Worm (Caenorhabditis elegans) whole organism, young adult: ENCODE measurements around the gene kap-1.

ENCODE experiments used
- B0019.2 ChIP-seq: fragments of 200-800 bp; sonication (Bioruptor generic); conservative IDR thresholded peaks from 2 replicates; pipeline ENCODE4 v1.3.6; 2022; ENCODE audit warnings: missing genetic modification reagents, missing genetic modification characterization, missing compliant biosample characterization
- B0035.1 ChIP-seq: sonication (generic microtip); optimal IDR thresholded peaks from 2 replicates; lab custom pipeline; 2016; ENCODE audit warnings: missing genetic modification characterization, mild to moderate bottlenecking, missing compliant biosample characterization, missing genotype, missing genetic modification reagents
- B0336.3 ChIP-seq: fragments of 200-800 bp; sonication (Bioruptor generic); IDR thresholded peaks from 2 replicates; pipeline ENCODE4 v1.3.6; 2022; ENCODE audit warnings: missing genetic modification characterization, missing compliant biosample characterization
- C06A6.2 ChIP-seq: fragments of 200-800 bp; sonication (Bioruptor generic); conservative IDR thresholded peaks from 2 replicates; pipeline ENCODE4 v1.3.6; 2022; ENCODE audit warnings: missing genetic modification characterization, missing compliant biosample characterization
- C17E4.6 ChIP-seq: fragments of 200-800 bp; sonication (Bioruptor generic); IDR thresholded peaks from 2 replicates; pipeline ENCODE4 v1.3.6; 2022; ENCODE audit warnings: missing genetic modification reagents, missing genetic modification characterization, missing compliant biosample characterization
- F37B4.10 ChIP-seq: fragments of 200-800 bp; sonication (Bioruptor generic); IDR thresholded peaks from 2 replicates; pipeline ENCODE4 v1.3.6; 2022; ENCODE audit warnings: missing genetic modification characterization, missing compliant biosample characterization
- F39B2.1 ChIP-seq: fragments of 200-800 bp; sonication (Bioruptor generic); IDR thresholded peaks from 2 replicates; pipeline ENCODE4 v1.3.6; 2022; ENCODE audit warnings: missing genetic modification reagents, missing genetic modification characterization, missing compliant biosample characterization
- F52B5.7 ChIP-seq: sonication (generic microtip); optimal IDR thresholded peaks from 2 replicates; lab custom pipeline; 2016; ENCODE audit warnings: mild to moderate bottlenecking, missing genetic modification characterization, missing compliant biosample characterization
- F57A8.1 ChIP-seq: fragments of 200-800 bp; sonication (Bioruptor generic); optimal IDR thresholded peaks from 2 replicates; lab custom pipeline; 2018; ENCODE audit warnings: mild to moderate bottlenecking, missing genetic modification characterization, moderate library complexity, missing compliant biosample characterization
- F57C9.4 ChIP-seq: sonication (generic microtip); optimal IDR thresholded peaks from 2 replicates; lab custom pipeline; 2017; ENCODE audit warnings: mild to moderate bottlenecking, missing genetic modification characterization, missing compliant biosample characterization
- K12H6.12 ChIP-seq: fragments of 200-800 bp; sonication (Bioruptor generic); optimal IDR thresholded peaks from 2 replicates; lab custom pipeline; 2018; ENCODE audit warnings: mild to moderate bottlenecking, missing genetic modification characterization, missing compliant biosample characterization
- T26A5.8 ChIP-seq: sonication (generic microtip); optimal IDR thresholded peaks from 2 replicates; lab custom pipeline; 2016; ENCODE audit warnings: missing genetic modification characterization, missing compliant biosample characterization
- Y53G8AR.9 ChIP-seq: fragments of 200-800 bp; sonication (Bioruptor generic); conservative IDR thresholded peaks from 2 replicates; pipeline ENCODE4 v1.3.6; 2022; ENCODE audit warnings: missing genetic modification reagents, missing genetic modification characterization, missing compliant biosample characterization
- Y56A3A.18 ChIP-seq: fragments of 200-800 bp; sonication (Bioruptor generic); IDR thresholded peaks from 2 replicates; pipeline ENCODE4 v1.3.6; 2022; ENCODE audit warnings: missing genetic modification reagents, missing genetic modification characterization, missing compliant biosample characterization
- Y79H2A.3 ChIP-seq: fragments of 200-800 bp; sonication (Bioruptor generic); conservative IDR thresholded peaks from 2 replicates; pipeline ENCODE4 v1.3.6; 2022; ENCODE audit warnings: missing genetic modification reagents, missing genetic modification characterization, missing compliant biosample characterization
- Y95B8A.8 ChIP-seq: fragments of 200-800 bp; sonication (Bioruptor generic); IDR thresholded peaks from 2 replicates; pipeline ENCODE4 v1.3.6; 2022; ENCODE audit warnings: missing genetic modification reagents, missing genetic modification characterization, missing compliant biosample characterization
- akir-1 ChIP-seq: fragments of 200-800 bp; sonication (Bioruptor generic); optimal IDR thresholded peaks from 2 replicates; lab custom pipeline; 2018; ENCODE audit warnings: mild to moderate bottlenecking, missing genetic modification characterization, moderate library complexity, missing compliant biosample characterization
- atf-7 ChIP-seq: sonication (generic microtip); optimal IDR thresholded peaks from 2 replicates; lab custom pipeline; 2017; ENCODE audit warnings: mild to moderate bottlenecking, missing genetic modification characterization, missing compliant biosample characterization
- athp-1 ChIP-seq: sonication (generic microtip); optimal IDR thresholded peaks from 2 replicates; lab custom pipeline; 2017; ENCODE audit warnings: mild to moderate bottlenecking, missing genetic modification characterization, missing compliant biosample characterization
- attf-3 ChIP-seq: fragments of 200-800 bp; sonication (Bioruptor generic); conservative IDR thresholded peaks from 2 replicates; pipeline ENCODE4 v1.3.6; 2022; ENCODE audit warnings: missing genetic modification reagents, missing genetic modification characterization, missing compliant biosample characterization
- bed-2 ChIP-seq: fragments of 200-800 bp; sonication (Bioruptor generic); IDR thresholded peaks from 2 replicates; pipeline ENCODE4 v1.3.6; 2022; ENCODE audit warnings: missing genetic modification reagents, missing genetic modification characterization, missing compliant biosample characterization
- ccch-3 ChIP-seq: fragments of 200-800 bp; sonication (Bioruptor generic); optimal IDR thresholded peaks from 2 replicates; lab custom pipeline; 2018; ENCODE audit warnings: mild to moderate bottlenecking, missing genetic modification characterization, missing compliant biosample characterization
- cebp-1 ChIP-seq, 2 experiments: fragments of 200-800 bp in 1 of 2; sonication (Bioruptor generic) in 1 of 2; sonication (generic microtip) in 1 of 2; IDR thresholded peaks in 1 of 2; optimal IDR thresholded peaks in 1 of 2; 2 replicates each; pipeline versions ENCODE4 v1.3.6 to Lab custom; 2017 to 2022; ENCODE audit warnings: missing compliant biosample characterization in 2 of 2, missing genetic modification characterization in 2 of 2, mild to moderate bottlenecking in 1 of 2, missing genetic modification reagents in 1 of 2, moderate library complexity in 1 of 2
- ceh-100 ChIP-seq: fragments of 200-800 bp; sonication (Bioruptor generic); IDR thresholded peaks from 2 replicates; pipeline ENCODE4 v1.3.6; 2022; ENCODE audit warnings: missing genetic modification reagents, missing genetic modification characterization, missing compliant biosample characterization
- ceh-27 ChIP-seq: fragments of 200-800 bp; sonication (Bioruptor generic); optimal IDR thresholded peaks from 2 replicates; lab custom pipeline; 2018; ENCODE audit warnings: mild to moderate bottlenecking, missing genetic modification characterization, moderate library complexity, missing compliant biosample characterization
- ceh-79 ChIP-seq: sonication (generic microtip); optimal IDR thresholded peaks from 2 replicates; lab custom pipeline; 2017; ENCODE audit warnings: mild to moderate bottlenecking, missing genetic modification characterization, missing compliant biosample characterization
- dpff-1 ChIP-seq: sonication (generic microtip); optimal IDR thresholded peaks from 2 replicates; lab custom pipeline; 2017; ENCODE audit warnings: mild to moderate bottlenecking, missing genetic modification characterization, missing compliant biosample characterization
- egl-18 ChIP-seq: fragments of 200-800 bp; sonication (Bioruptor generic); IDR thresholded peaks from 2 replicates; pipeline ENCODE4 v1.3.6; 2022; ENCODE audit warnings: missing genetic modification reagents, missing genetic modification characterization, missing compliant biosample characterization
- fkh-3 ChIP-seq: sonication (generic microtip); optimal IDR thresholded peaks from 2 replicates; lab custom pipeline; 2016; ENCODE audit warnings: mild to moderate bottlenecking, missing genetic modification characterization, missing compliant biosample characterization
- hlh-26 ChIP-seq: fragments of 200-800 bp; sonication (Bioruptor generic); conservative IDR thresholded peaks from 2 replicates; pipeline ENCODE4 v1.3.6; 2022; ENCODE audit warnings: missing genetic modification reagents, missing genetic modification characterization, missing compliant biosample characterization
- hmg-20 ChIP-seq: fragments of 200-800 bp; sonication (Bioruptor generic); IDR thresholded peaks from 2 replicates; pipeline ENCODE4 v1.3.6; 2022; ENCODE audit warnings: missing genetic modification reagents, missing genetic modification characterization, missing compliant biosample characterization
- hrde-1 ChIP-seq: sonication (generic microtip); optimal IDR thresholded peaks from 2 replicates; lab custom pipeline; 2016; ENCODE audit warnings: missing genetic modification characterization, mild to moderate bottlenecking, missing compliant biosample characterization, moderate library complexity, missing genotype, missing genetic modification reagents, borderline replicate concordance
- hsf-1 ChIP-seq: fragments of 200-800 bp; sonication (Bioruptor generic); IDR thresholded peaks from 2 replicates; pipeline ENCODE4 v1.3.6; 2022; ENCODE audit warnings: missing genetic modification reagents, missing genetic modification characterization, missing compliant biosample characterization
- lag-1 ChIP-seq: fragments of 200-800 bp; sonication (Bioruptor generic); IDR thresholded peaks from 2 replicates; pipeline ENCODE4 v1.3.6; 2022; ENCODE audit warnings: missing genetic modification reagents, missing genetic modification characterization, missing compliant biosample characterization
- let-526 ChIP-seq: fragments of 200-800 bp; sonication (Bioruptor generic); IDR thresholded peaks from 2 replicates; pipeline ENCODE4 v1.3.6; 2022; ENCODE audit warnings: missing genetic modification reagents, missing genetic modification characterization, missing compliant biosample characterization
- lin-35 ChIP-seq, 3 experiments: fragments of 150-350 bp in 2 of 3; sonication (generic microtip) in 1 of 3; optimal IDR thresholded peaks; 2 replicates each; lab custom pipeline; 2014 to 2018; ENCODE audit warnings: missing biosample characterization in 3 of 3, missing genetic modification characterization in 3 of 3, missing genetic modification reagents in 3 of 3
- lin-54 ChIP-seq: fragments of 200-800 bp; sonication (Bioruptor generic); optimal IDR thresholded peaks from 2 replicates; lab custom pipeline; 2018; ENCODE audit warnings: mild to moderate bottlenecking, missing genetic modification characterization, missing compliant biosample characterization
- madf-10 ChIP-seq: sonication (generic microtip); optimal IDR thresholded peaks from 2 replicates; lab custom pipeline; 2016; ENCODE audit warnings: mild to moderate bottlenecking, missing genetic modification characterization, missing compliant biosample characterization
- nfya-2 ChIP-seq: fragments of 200-800 bp; sonication (Bioruptor generic); IDR thresholded peaks from 2 replicates; pipeline ENCODE4 v1.3.6; 2022; ENCODE audit warnings: missing genetic modification reagents, missing genetic modification characterization, missing compliant biosample characterization
- nfyb-1 ChIP-seq: fragments of 200-800 bp; sonication (Bioruptor generic); IDR thresholded peaks from 2 replicates; pipeline ENCODE4 v1.3.6; 2022; ENCODE audit warnings: missing genetic modification reagents, missing genetic modification characterization, missing compliant biosample characterization
- nhr-120 ChIP-seq: fragments of 200-800 bp; sonication (Bioruptor generic); IDR thresholded peaks from 2 replicates; pipeline ENCODE4 v1.3.6; 2022; ENCODE audit warnings: missing genetic modification characterization, missing compliant biosample characterization
- nhr-90 ChIP-seq: sonication (generic microtip); optimal IDR thresholded peaks from 2 replicates; lab custom pipeline; 2016; ENCODE audit warnings: missing genotype, mild to moderate bottlenecking, missing genetic modification characterization, missing compliant biosample characterization
- rcor-1 ChIP-seq: fragments of 200-800 bp; sonication (Bioruptor generic); IDR thresholded peaks from 2 replicates; pipeline ENCODE4 v1.3.6; 2022; ENCODE audit warnings: missing genetic modification reagents, missing genetic modification characterization, missing compliant biosample characterization
- repo-1 ChIP-seq: sonication (generic microtip); optimal IDR thresholded peaks from 2 replicates; lab custom pipeline; 2017; ENCODE audit warnings: mild to moderate bottlenecking, missing genetic modification characterization, missing compliant biosample characterization
- sdz-38 ChIP-seq: sonication (generic microtip); optimal IDR thresholded peaks from 2 replicates; lab custom pipeline; 2016; ENCODE audit warnings: missing genotype, missing genetic modification characterization, missing compliant biosample characterization
- snpc-3.4 ChIP-seq: sonication (generic microtip); optimal IDR thresholded peaks from 2 replicates; lab custom pipeline; 2017; ENCODE audit warnings: missing genetic modification characterization, mild to moderate bottlenecking, missing compliant biosample characterization, antibody characterized with exemption, moderate library complexity, missing genotype, missing genetic modification reagents
- tbx-9 ChIP-seq: sonication (generic microtip); optimal IDR thresholded peaks from 2 replicates; lab custom pipeline; 2016; ENCODE audit warnings: borderline replicate concordance, missing genetic modification characterization, inconsistent platforms, missing compliant biosample characterization
- zim-3 ChIP-seq: sonication (generic microtip); optimal IDR thresholded peaks from 2 replicates; lab custom pipeline; 2017; ENCODE audit warnings: mild to moderate bottlenecking, missing genetic modification characterization, moderate library complexity, missing compliant biosample characterization
- ztf-18 ChIP-seq: sonication (generic microtip); optimal IDR thresholded peaks from 2 replicates; lab custom pipeline; 2016; ENCODE audit warnings: missing genotype, mild to moderate bottlenecking, missing genetic modification characterization, missing compliant biosample characterization

Gene kap-1

ce11 chrIII:7329155-7329732, 9.4 kb upstream of the kap-1 start, which contains the start of gene lab-2 (continued):
- TF ChIP-seq nfya-2 (GFP tag; lab: Robert Waterston, UW) (no peak), F39B2.1 (GFP tag; lab: Robert Waterston, UW) (no peak), F52B5.7 (tag; lab: Kevin White, UChicago) (peak; percentile 67), let-526 (GFP tag; lab: Robert Waterston, UW) (0 out of 2 replicates have a peak, but pooled peaks have one; percentile 9), F57A8.1 (no peak), cebp-1 (GFP tag; IDR thresholded peaks at IDR 0.05; lab: Robert Waterston, UW) (no peak), cebp-1 (tag; optimal IDR thresholded peaks at IDR 0.05; lab: Kevin White, UChicago) (peak; percentile 33), ceh-100 (GFP tag; lab: Robert Waterston, UW) (no peak), madf-10 (no peak), nhr-120 (GFP tag; lab: Robert Waterston, UW) (no peak), Y79H2A.3 (GFP tag; lab: Robert Waterston, UW) (no peak), Y95B8A.8 (GFP tag; lab: Robert Waterston, UW) (0 out of 2 replicates have a peak, but pooled peaks have one; percentile 8), athp-1 (peak; percentile 78), egl-18 (GFP tag; lab: Robert Waterston, UW) (no peak), sdz-38 (tag; lab: Kevin White, UChicago) (no peak), attf-3 (GFP tag; lab: Robert Waterston, UW) (no peak), T26A5.8 (tag; lab: Kevin White, UChicago) (no peak), nhr-90 (tag; lab: Kevin White, UChicago) (no peak), ceh-27 (GFP tag; lab: Kevin White, UChicago) (no peak), F57C9.4 (tag; lab: Kevin White, UChicago) (peak; percentile 70), lin-35 (GFP tag; optimal IDR thresholded peaks at IDR 0.05; lab: Kevin White, UChicago) (no peak), B0336.3 (GFP tag; lab: Robert Waterston, UW) (peak; percentile 71), rcor-1 (GFP tag; lab: Robert Waterston, UW) (no peak), F37B4.10 (GFP tag; lab: Robert Waterston, UW) (no peak), zim-3 (tag; lab: Kevin White, UChicago) (peak; percentile 17), Y56A3A.18 (GFP tag; lab: Robert Waterston, UW) (peak; percentile 65; the same call in 1 of the 2 replicates), Y53G8AR.9 (GFP tag; lab: Robert Waterston, UW) (peak; percentile 53; the same call in 1 of the 2 replicates), lin-54 (peak; percentile 10), fkh-3 (tag; lab: Kevin White, UChicago) (peak; percentile 27), C06A6.2 (0 out of 2 replicates have a peak, but pooled peaks have one; percentile 10), lag-1 (GFP tag; lab: Robert Waterston, UW) (no peak), tbx-9 (tag; lab: Kevin White, UChicago) (no peak), B0035.1 (tag; lab: Kevin White, UChicago) (peak; percentile 26), akir-1 (GFP tag; lab: Kevin White, UChicago) (no peak), repo-1 (tag; lab: Kevin White, UChicago) (peak; percentile 67), ztf-18 (tag; lab: Kevin White, UChicago) (no peak), nfyb-1 (peak; percentile 72; the same call in 1 of the 2 replicates), dpff-1 (tag; lab: Kevin White, UChicago) (peak; percentile 40)

- TF ChIP-seq madf-10 = no peak
- no peak for TF ChIP-seq hrde-1 (tag; lab: Kevin White, UChicago)
- TF ChIP-seq hsf-1 (GFP tag; lab: Robert Waterston, UW) = no peak
- no peak for TF ChIP-seq ccch-3 (GFP tag; lab: Kevin White, UChicago)
- TF ChIP-seq ceh-79 (tag; lab: Kevin White, UChicago) = no peak
- TF ChIP-seq C17E4.6 = no peak
- TF ChIP-seq hmg-20 (GFP tag; lab: Robert Waterston, UW) = no peak
- no peak for TF ChIP-seq atf-7
- no peak for TF ChIP-seq bed-2
- TF ChIP-seq hlh-26 = no peak
- TF ChIP-seq K12H6.12 (tag; lab: Kevin White, UChicago) = no peak
- no peak for TF ChIP-seq B0019.2 (GFP tag; lab: Robert Waterston, UW)
- no peak for TF ChIP-seq snpc-3.4 (tag; lab: Kevin White, UChicago)
These were observed 7.0 kb upstream of the kap-1 start for ce11 chrIII:7331671-7332070.
